Worm (Caenorhabditis elegans) whole organism, young adult: Measurements from ENCODE around the gene prk-2.

Experiments used
- B0336.3 ChIP-seq: fragments of 200-800 bp; sonication (Bioruptor generic); IDR thresholded peaks from 2 replicates; pipeline ENCODE4 v1.3.6; 2022; ENCODE audit warnings: missing genetic modification characterization, missing compliant biosample characterization
- F33H1.4 ChIP-seq: fragments of 200-800 bp; sonication (Bioruptor generic); IDR thresholded peaks from 2 replicates; pipeline ENCODE4 v1.3.6; 2022; ENCODE audit warnings: missing genetic modification reagents, missing genetic modification characterization, missing compliant biosample characterization
- F49E8.2 ChIP-seq: sonication (generic microtip); optimal IDR thresholded peaks from 3 replicates; lab custom pipeline; 2017; ENCODE audit warnings: missing genetic modification characterization, mild to moderate bottlenecking, missing compliant biosample characterization, antibody characterized with exemption, moderate library complexity; ENCODE audit not compliant: insufficient read depth
- F52B5.7 ChIP-seq: sonication (generic microtip); optimal IDR thresholded peaks from 2 replicates; lab custom pipeline; 2016; ENCODE audit warnings: mild to moderate bottlenecking, missing genetic modification characterization, missing compliant biosample characterization
- F55B11.4 ChIP-seq: sonication (generic microtip); optimal IDR thresholded peaks from 2 replicates; lab custom pipeline; 2016; ENCODE audit warnings: missing compliant biosample characterization, missing genetic modification characterization, borderline replicate concordance; ENCODE audit not compliant: insufficient read depth
- T07F8.4 ChIP-seq: sonication (generic microtip); optimal IDR thresholded peaks from 2 replicates; lab custom pipeline; 2016; ENCODE audit warnings: mild to moderate bottlenecking, missing genetic modification characterization, moderate library complexity, missing compliant biosample characterization
- T26A5.8 ChIP-seq: sonication (generic microtip); optimal IDR thresholded peaks from 2 replicates; lab custom pipeline; 2016; ENCODE audit warnings: missing genetic modification characterization, missing compliant biosample characterization
- Y67H2A.10 ChIP-seq: fragments of 200-800 bp; sonication (Bioruptor generic); conservative IDR thresholded peaks from 2 replicates; pipeline ENCODE4 v1.3.6; 2022; ENCODE audit warnings: missing genetic modification reagents, missing genetic modification characterization, missing compliant biosample characterization
- Y95B8A.8 ChIP-seq: fragments of 200-800 bp; sonication (Bioruptor generic); IDR thresholded peaks from 2 replicates; pipeline ENCODE4 v1.3.6; 2022; ENCODE audit warnings: missing genetic modification reagents, missing genetic modification characterization, missing compliant biosample characterization
- akir-1 ChIP-seq: fragments of 200-800 bp; sonication (Bioruptor generic); optimal IDR thresholded peaks from 2 replicates; lab custom pipeline; 2018; ENCODE audit warnings: mild to moderate bottlenecking, missing genetic modification characterization, moderate library complexity, missing compliant biosample characterization
- aptf-3 ChIP-seq: fragments of 200-800 bp; sonication (Bioruptor generic); IDR thresholded peaks from 2 replicates; pipeline ENCODE4 v1.3.6; 2022; ENCODE audit warnings: missing genetic modification characterization, missing compliant biosample characterization
- atf-7 ChIP-seq: sonication (generic microtip); optimal IDR thresholded peaks from 2 replicates; lab custom pipeline; 2017; ENCODE audit warnings: mild to moderate bottlenecking, missing genetic modification characterization, missing compliant biosample characterization
- attf-3 ChIP-seq: fragments of 200-800 bp; sonication (Bioruptor generic); conservative IDR thresholded peaks from 2 replicates; pipeline ENCODE4 v1.3.6; 2022; ENCODE audit warnings: missing genetic modification reagents, missing genetic modification characterization, missing compliant biosample characterization
- attf-6 ChIP-seq: fragments of 200-800 bp; sonication (Bioruptor generic); IDR thresholded peaks from 2 replicates; pipeline ENCODE4 v1.3.6; 2022; ENCODE audit warnings: missing genetic modification reagents, missing genetic modification characterization, missing compliant biosample characterization
- ccch-3 ChIP-seq: fragments of 200-800 bp; sonication (Bioruptor generic); optimal IDR thresholded peaks from 2 replicates; lab custom pipeline; 2018; ENCODE audit warnings: mild to moderate bottlenecking, missing genetic modification characterization, missing compliant biosample characterization
- ceh-100 ChIP-seq: fragments of 200-800 bp; sonication (Bioruptor generic); IDR thresholded peaks from 2 replicates; pipeline ENCODE4 v1.3.6; 2022; ENCODE audit warnings: missing genetic modification reagents, missing genetic modification characterization, missing compliant biosample characterization
- ceh-79 ChIP-seq: sonication (generic microtip); optimal IDR thresholded peaks from 2 replicates; lab custom pipeline; 2017; ENCODE audit warnings: mild to moderate bottlenecking, missing genetic modification characterization, missing compliant biosample characterization
- ceh-91 ChIP-seq: fragments of 200-800 bp; sonication (Bioruptor generic); IDR thresholded peaks from 2 replicates; pipeline ENCODE4 v1.3.6; 2022; ENCODE audit warnings: missing genetic modification reagents, missing genetic modification characterization, missing compliant biosample characterization
- chd-7 ChIP-seq: sonication (generic microtip); optimal IDR thresholded peaks from 2 replicates; lab custom pipeline; 2016; ENCODE audit warnings: mild to moderate bottlenecking, missing genetic modification characterization, moderate library complexity, missing compliant biosample characterization
- dpl-1 ChIP-seq: fragments of 150-350 bp; optimal IDR thresholded peaks from 2 replicates; lab custom pipeline; 2014; ENCODE audit warnings: missing biosample characterization, missing genetic modification reagents, missing genetic modification characterization
- egl-44 ChIP-seq: fragments of 200-800 bp; sonication (Bioruptor generic); IDR thresholded peaks from 2 replicates; pipeline ENCODE4 v1.3.6; 2022; ENCODE audit warnings: missing genetic modification reagents, missing genetic modification characterization, missing compliant biosample characterization
- egrh-3 ChIP-seq: fragments of 200-800 bp; sonication (Bioruptor generic); IDR thresholded peaks from 2 replicates; pipeline ENCODE4 v1.3.6; 2022; ENCODE audit warnings: missing genetic modification reagents, missing genetic modification characterization, missing compliant biosample characterization
- ets-4 ChIP-seq: fragments of 200-800 bp; sonication (Bioruptor generic); optimal IDR thresholded peaks from 2 replicates; lab custom pipeline; 2018; ENCODE audit warnings: mild to moderate bottlenecking, missing genetic modification characterization, missing compliant biosample characterization
- hmg-1.2 ChIP-seq: fragments of 200-800 bp; sonication (Bioruptor generic); IDR thresholded peaks from 2 replicates; pipeline ENCODE4 v1.3.6; 2022; ENCODE audit warnings: missing genetic modification reagents, missing genetic modification characterization, missing compliant biosample characterization
- hrde-1 ChIP-seq: sonication (generic microtip); optimal IDR thresholded peaks from 2 replicates; lab custom pipeline; 2016; ENCODE audit warnings: missing genetic modification characterization, mild to moderate bottlenecking, missing compliant biosample characterization, moderate library complexity, missing genotype, missing genetic modification reagents, borderline replicate concordance
- let-526 ChIP-seq: fragments of 200-800 bp; sonication (Bioruptor generic); IDR thresholded peaks from 2 replicates; pipeline ENCODE4 v1.3.6; 2022; ENCODE audit warnings: missing genetic modification reagents, missing genetic modification characterization, missing compliant biosample characterization
- lin-26 ChIP-seq: fragments of 200-800 bp; sonication (Bioruptor generic); IDR thresholded peaks from 2 replicates; pipeline ENCODE4 v1.3.6; 2022; ENCODE audit warnings: missing genetic modification reagents, missing genetic modification characterization, missing compliant biosample characterization
- lsy-27 ChIP-seq: sonication (generic microtip); optimal IDR thresholded peaks from 2 replicates; lab custom pipeline; 2017; ENCODE audit warnings: missing genetic modification characterization, mild to moderate bottlenecking, missing compliant biosample characterization, antibody characterized with exemption, missing genotype, borderline replicate concordance; ENCODE audit not compliant: insufficient read depth
- madf-6 ChIP-seq: fragments of 200-800 bp; sonication (Bioruptor generic); IDR thresholded peaks from 2 replicates; pipeline ENCODE4 v1.3.6; 2022; ENCODE audit warnings: missing genetic modification reagents, missing genetic modification characterization, missing compliant biosample characterization
- mel-28 ChIP-seq: sonication (generic microtip); optimal IDR thresholded peaks from 2 replicates; lab custom pipeline; 2016; ENCODE audit warnings: borderline replicate concordance, mild to moderate bottlenecking, missing genetic modification characterization, missing compliant biosample characterization
- mes-4 ChIP-seq: sonication (generic microtip); optimal IDR thresholded peaks from 2 replicates; lab custom pipeline; 2016; ENCODE audit warnings: missing genotype, missing genetic modification characterization, missing compliant biosample characterization
- nfya-2 ChIP-seq: fragments of 200-800 bp; sonication (Bioruptor generic); IDR thresholded peaks from 2 replicates; pipeline ENCODE4 v1.3.6; 2022; ENCODE audit warnings: missing genetic modification reagents, missing genetic modification characterization, missing compliant biosample characterization
- nhr-179 ChIP-seq: sonication (generic microtip); optimal IDR thresholded peaks from 2 replicates; lab custom pipeline; 2016; ENCODE audit warnings: mild to moderate bottlenecking, missing genetic modification characterization, missing compliant biosample characterization
- pbrm-1 ChIP-seq: fragments of 200-800 bp; sonication (Bioruptor generic); IDR thresholded peaks from 2 replicates; pipeline ENCODE4 v1.3.6; 2022; ENCODE audit warnings: missing genetic modification reagents, missing genetic modification characterization, missing compliant biosample characterization
- sea-2 ChIP-seq: fragments of 200-800 bp; sonication (Bioruptor generic); IDR thresholded peaks from 2 replicates; pipeline ENCODE4 v1.3.6; 2022; ENCODE audit warnings: missing genetic modification characterization, missing compliant biosample characterization
- snpc-1.1 ChIP-seq: sonication (generic microtip); optimal IDR thresholded peaks from 2 replicates; lab custom pipeline; 2017; ENCODE audit warnings: missing genetic modification characterization, mild to moderate bottlenecking, missing compliant biosample characterization, antibody characterized with exemption, moderate library complexity, missing genotype, missing genetic modification reagents; ENCODE audit not compliant: insufficient read depth
- tbp1 ChIP-seq: fragments of 200-800 bp; sonication (Bioruptor generic); optimal IDR thresholded peaks from 2 replicates; lab custom pipeline; 2018; ENCODE audit warnings: mild to moderate bottlenecking, missing genetic modification characterization, missing compliant biosample characterization
- ztf-18 ChIP-seq: sonication (generic microtip); optimal IDR thresholded peaks from 2 replicates; lab custom pipeline; 2016; ENCODE audit warnings: missing genotype, mild to moderate bottlenecking, missing genetic modification characterization, missing compliant biosample characterization
- ztf-25 ChIP-seq: fragments of 200-800 bp; sonication (Bioruptor generic); IDR thresholded peaks from 2 replicates; pipeline ENCODE4 v1.3.6; 2022; ENCODE audit warnings: missing genetic modification reagents, missing genetic modification characterization, missing compliant biosample characterization
- ztf-26 ChIP-seq: sonication (generic microtip); optimal IDR thresholded peaks from 2 replicates; lab custom pipeline; 2017; ENCODE audit warnings: missing genetic modification characterization, missing compliant biosample characterization
- ztf-28 ChIP-seq: fragments of 200-800 bp; sonication (Bioruptor generic); IDR thresholded peaks from 2 replicates; pipeline ENCODE4 v1.3.6; 2022; ENCODE audit warnings: missing genetic modification reagents, missing genetic modification characterization, missing compliant biosample characterization

Gene prk-2

DNA sequence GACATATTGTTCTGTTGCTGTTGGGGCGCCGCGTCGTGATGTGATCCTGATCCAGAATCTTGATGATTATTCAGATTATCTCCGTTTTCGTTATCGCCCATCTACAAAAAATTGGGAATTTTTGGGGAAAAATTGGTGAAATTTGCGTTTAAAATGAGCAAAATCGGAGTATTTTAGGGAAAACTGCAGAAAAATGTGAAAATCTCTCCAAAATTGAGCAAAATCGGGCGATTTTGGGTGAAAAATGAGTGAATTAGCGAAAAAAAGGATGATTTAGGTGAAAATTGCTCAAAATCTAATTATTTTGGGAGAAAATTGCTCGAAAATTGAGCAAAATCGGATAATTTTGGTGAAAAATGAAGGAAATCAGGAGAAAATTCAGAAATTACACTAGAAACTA lies 48.9 kb downstream of the prk-2 start, which contains the start of gene Y53G8AR.9:
Gene Y53G8AR.9, minus strand, starts transcription at position 101 of the 400 bp plus-strand sequence.
- TF ChIP-seq aptf-3 (no peak), hrde-1 (tag; lab: Kevin White, UChicago) (no peak), snpc-1.1 (no peak), ztf-28 (GFP tag; lab: Robert Waterston, UW) (no peak), lsy-27 (tag; lab: Kevin White, UChicago) (no peak), sea-2 (GFP tag; lab: Robert Waterston, UW) (no peak), ceh-91 (no peak), let-526 (GFP tag; lab: Robert Waterston, UW) (no peak), ceh-79 (no peak), attf-3 (GFP tag; lab: Robert Waterston, UW) (no peak), nfya-2 (GFP tag; lab: Robert Waterston, UW) (no peak), atf-7 (tag; lab: Kevin White, UChicago) (no peak), dpl-1 (no peak), chd-7 (tag; lab: Kevin White, UChicago) (no peak), attf-6 (no peak), ztf-18 (tag; lab: Kevin White, UChicago) (no peak), Y95B8A.8 (no peak), ceh-100 (GFP tag; lab: Robert Waterston, UW) (no peak), mes-4 (tag; lab: Kevin White, UChicago) (no peak), nhr-179 (no peak)

DNA sequence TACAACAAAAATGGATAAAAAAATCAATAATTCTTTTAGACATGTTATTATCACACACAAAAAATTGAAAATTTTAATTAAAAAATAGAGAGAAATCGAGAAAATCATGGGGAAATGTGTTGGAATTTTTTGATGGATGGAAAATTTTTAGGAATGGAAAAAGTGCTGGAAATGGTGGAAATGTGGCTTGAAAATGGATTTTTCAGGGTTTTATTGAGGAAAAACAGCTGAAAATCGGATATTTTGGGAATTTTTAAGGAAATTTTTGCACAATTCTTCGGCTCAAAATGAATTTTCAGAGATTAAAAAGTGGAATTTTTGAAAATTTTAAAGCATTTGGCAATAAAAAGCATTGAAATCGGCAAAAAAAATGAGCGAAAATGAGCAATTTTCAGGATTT lies 52.1 kb downstream of the prk-2 start:
- no peak for TF ChIP-seq egl-44 (GFP tag; lab: Robert Waterston, UW)
- TF ChIP-seq hmg-1.2 (GFP tag; lab: Robert Waterston, UW) = 0 out of 2 replicates have a peak, but pooled peaks have one; percentile 2
- TF ChIP-seq ztf-25 = peak; percentile 60; the same call in 1 of the 2 replicates
- TF ChIP-seq mel-28 (tag; lab: Kevin White, UChicago) = no peak
- TF ChIP-seq madf-6 (GFP tag; lab: Robert Waterston, UW) = peak; percentile 11; the same call in 1 of the 2 replicates
- no peak for TF ChIP-seq ets-4
- TF ChIP-seq pbrm-1 (GFP tag; lab: Robert Waterston, UW) = no peak
- 0 out of 2 replicates have a peak, but pooled peaks have one; percentile 9 for TF ChIP-seq B0336.3
- no peak for TF ChIP-seq ccch-3 (GFP tag; lab: Kevin White, UChicago)
- TF ChIP-seq ztf-26 (tag; lab: Kevin White, UChicago) = no peak
- TF ChIP-seq nhr-179 = no peak
- TF ChIP-seq F55B11.4 = no peak
- TF ChIP-seq egrh-3 (GFP tag; lab: Robert Waterston, UW) = 0 out of 2 replicates have a peak, but pooled peaks have one; percentile 3
- no peak for TF ChIP-seq akir-1 (GFP tag; lab: Kevin White, UChicago)
- no peak for TF ChIP-seq tbp1 (GFP tag; lab: Kevin White, UChicago)
- no peak for TF ChIP-seq Y67H2A.10
- TF ChIP-seq lin-26 (GFP tag; lab: Robert Waterston, UW) = no peak
- TF ChIP-seq F52B5.7 = no peak
- no peak for TF ChIP-seq F33H1.4 (GFP tag; lab: Robert Waterston, UW)
- TF ChIP-seq aptf-3 = no peak
- TF ChIP-seq T26A5.8 = no peak
- no peak for TF ChIP-seq T07F8.4 (tag; lab: Kevin White, UChicago)
- no peak for TF ChIP-seq F49E8.2 (tag; lab: Kevin White, UChicago)
- TF ChIP-seq, all 124 proteins: peak for 5
